Worm (Caenorhabditis elegans): ENCODE measurements around the gene meg-1.

Gene meg-1

DNA sequence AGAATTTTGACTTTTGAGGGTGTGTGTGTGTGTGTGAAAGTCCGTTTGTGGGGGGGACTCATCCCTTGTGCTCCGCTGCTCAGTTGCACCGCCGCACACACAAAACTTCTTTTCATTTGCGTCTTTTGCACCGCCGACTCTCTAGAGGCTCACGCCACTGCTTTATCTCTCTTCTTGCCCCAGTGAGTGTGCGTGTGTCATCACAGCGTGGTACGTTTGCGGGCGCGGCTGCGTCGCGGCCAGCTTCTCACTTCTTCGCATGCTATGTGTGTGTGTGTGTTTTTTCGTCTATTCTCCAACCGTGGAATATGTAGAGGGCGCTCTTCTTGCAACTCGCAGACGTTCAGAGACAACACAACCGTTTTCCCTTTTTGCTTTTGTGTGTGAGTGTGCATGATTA, 16.1 kb upstream of the meg-1 start (continued):
- 0 out of 2 replicates have a peak, but pooled peaks have one; percentile 54 for TF ChIP-seq K11D2.4 (GFP tag; IDR thresholded peaks at IDR 0.05)

DNA sequence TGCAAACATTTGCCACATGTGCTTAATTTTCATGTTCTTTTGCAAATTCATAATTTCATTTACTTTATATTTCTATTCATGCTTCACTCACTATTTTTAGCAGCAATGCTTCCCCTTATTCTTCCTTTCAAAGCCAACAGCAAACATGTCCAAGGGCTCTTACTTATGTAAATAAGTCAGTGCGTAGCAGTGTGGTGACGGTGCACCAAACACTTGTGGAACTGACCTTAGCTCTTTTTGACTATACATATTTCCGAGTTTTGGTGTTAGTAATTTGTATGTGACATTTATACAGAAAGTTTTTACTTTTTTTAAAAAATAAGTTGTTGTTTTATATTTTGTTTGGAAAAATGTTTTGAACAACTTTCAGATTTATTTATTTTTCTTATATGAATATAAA, 15.7 kb upstream of the meg-1 start:
- TF ChIP-seq hlh-12 (tag; optimal IDR thresholded peaks at IDR 0.05) (no peak), lsl-1 (GFP tag; optimal IDR thresholded peaks at IDR 0.05) (no peak), pha-4 (tag; optimal IDR thresholded peaks at IDR 0.05) (no peak), nhr-90 (tag; optimal IDR thresholded peaks at IDR 0.05) (no peak), gei-17 (GFP tag; optimal IDR thresholded peaks at IDR 0.05) (no peak)

DNA sequence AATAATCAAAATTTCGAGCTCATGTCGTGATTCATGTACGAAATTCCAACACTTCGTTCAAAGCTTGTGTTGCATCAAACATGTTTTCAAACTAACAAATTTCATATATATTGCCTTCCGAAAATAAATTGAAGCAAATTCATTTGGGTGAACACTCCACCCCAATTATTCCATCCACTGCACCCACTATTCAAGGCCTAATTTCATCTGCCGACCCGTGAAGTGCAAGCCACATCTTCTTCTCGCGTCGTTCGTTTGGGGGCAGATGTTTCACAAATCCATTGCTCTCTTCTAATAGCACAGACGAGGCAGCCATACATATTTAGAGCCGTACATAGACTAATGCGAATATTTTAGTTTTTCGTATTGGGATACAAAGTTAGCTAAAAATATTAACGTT, 14.8 kb upstream of the meg-1 start:
- TF ChIP-seq ceh-58 (GFP tag; IDR thresholded peaks at IDR 0.05) (no peak), nfyb-1 (GFP tag; IDR thresholded peaks at IDR 0.05) (no peak), chd-7 (tag; optimal IDR thresholded peaks at IDR 0.05) (no peak), B0336.3 (GFP tag; IDR thresholded peaks at IDR 0.05) (no peak), mes-4 (tag; optimal IDR thresholded peaks at IDR 0.05) (no peak), ceh-100 (GFP tag; IDR thresholded peaks at IDR 0.05) (no peak), D2030.7 (GFP tag; IDR thresholded peaks at IDR 0.05) (no peak), F37B4.10 (GFP tag; IDR thresholded peaks at IDR 0.05) (no peak), F23B12.7 (tag; optimal IDR thresholded peaks at IDR 0.05; ENCODE audit: insufficient read depth) (no peak), nfya-1 (tag; optimal IDR thresholded peaks at IDR 0.05; ENCODE audit: borderline replicate concordance, insufficient read depth) (no peak)

DNA sequence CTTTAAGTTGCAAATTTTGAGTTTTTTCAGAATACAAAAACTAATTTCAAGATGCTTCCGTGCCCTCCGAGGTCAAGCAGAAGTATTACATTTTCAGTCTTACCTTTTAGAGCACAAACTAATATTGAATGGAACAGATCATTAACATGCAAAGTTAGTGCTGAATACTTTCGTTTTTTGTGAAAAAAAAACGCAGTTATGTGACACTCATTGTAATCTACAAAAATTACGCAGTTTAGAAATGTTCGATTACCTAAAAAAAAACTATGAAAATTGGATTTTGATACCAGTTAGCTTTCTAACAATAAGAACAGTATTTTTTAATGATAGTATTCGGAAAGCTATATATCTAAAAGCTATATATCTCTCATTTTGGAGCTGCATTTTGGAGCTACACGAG, 12.4 kb upstream of the meg-1 start:
- TF ChIP-seq F33H1.4 (GFP tag; IDR thresholded peaks at IDR 0.05) (no peak), tbx-9 (tag; optimal IDR thresholded peaks at IDR 0.05; ENCODE audit: borderline replicate concordance) (no peak), pha-4 (tag; optimal IDR thresholded peaks at IDR 0.05) (no peak), nhr-179 (tag; optimal IDR thresholded peaks at IDR 0.05) (no peak), ceh-58 (GFP tag; IDR thresholded peaks at IDR 0.05) (no peak), hrde-1 (tag; optimal IDR thresholded peaks at IDR 0.05; ENCODE audit: borderline replicate concordance) (no peak), egl-18 (GFP tag; IDR thresholded peaks at IDR 0.05) (no peak)

DNA sequence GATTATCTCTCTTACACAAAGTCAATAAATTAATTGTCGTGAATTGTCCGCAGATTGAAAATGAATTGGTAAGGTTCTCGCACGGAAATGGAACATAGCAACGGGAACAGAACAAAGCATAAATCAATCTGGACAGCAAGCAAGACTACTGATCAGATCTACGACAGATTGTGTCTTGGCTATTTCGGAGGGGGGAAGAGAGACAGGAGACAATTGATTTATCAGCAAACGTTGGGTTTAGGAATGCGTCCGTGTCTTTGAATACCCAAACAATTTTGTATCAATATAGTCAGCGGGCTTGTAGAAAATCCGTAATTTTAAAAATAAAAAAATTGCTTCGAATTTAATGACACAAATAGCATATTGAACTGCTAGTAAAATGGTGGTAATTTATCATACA, 11.9 kb upstream of the meg-1 start:
- TF ChIP-seq unc-62 (GFP tag; optimal IDR thresholded peaks at IDR 0.05), result no peak
- TF ChIP-seq ama-1 (optimal IDR thresholded peaks at IDR 0.05), result peak; percentile 36
- no peak for TF ChIP-seq ama-1 (GFP tag; optimal IDR thresholded peaks at IDR 0.05)
- TF ChIP-seq atf-7 (tag; optimal IDR thresholded peaks at IDR 0.05), result no peak
- TF ChIP-seq nfya-1 (tag; optimal IDR thresholded peaks at IDR 0.05; ENCODE audit: borderline replicate concordance, insufficient read depth), result no peak

DNA sequence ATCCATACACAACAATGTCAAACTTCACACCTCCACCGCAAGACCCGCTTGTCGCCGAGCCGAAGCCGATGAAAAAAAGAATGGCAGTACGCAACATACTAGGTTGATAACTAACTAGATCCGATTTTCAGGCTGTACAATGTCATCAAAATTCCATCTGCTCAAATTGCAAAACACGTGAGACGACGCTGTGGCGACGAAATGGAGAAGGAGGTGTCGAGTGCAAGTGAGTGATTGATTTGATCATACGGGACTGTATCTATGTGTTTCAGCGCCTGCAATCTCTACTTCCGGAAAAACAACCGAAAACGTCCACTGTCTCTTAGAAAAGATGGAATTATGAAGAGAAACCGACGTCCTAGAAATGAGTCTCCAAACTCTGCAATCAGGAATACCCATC, 10.9 kb upstream of the meg-1 start:
- TF ChIP-seq ceh-58 (GFP tag; IDR thresholded peaks at IDR 0.05) (0 out of 2 replicates have a peak, but pooled peaks have one; percentile 44), ZK185.1 (tag; optimal IDR thresholded peaks at IDR 0.05; ENCODE audit: poor library complexity, severe bottlenecking) (no peak)

DNA sequence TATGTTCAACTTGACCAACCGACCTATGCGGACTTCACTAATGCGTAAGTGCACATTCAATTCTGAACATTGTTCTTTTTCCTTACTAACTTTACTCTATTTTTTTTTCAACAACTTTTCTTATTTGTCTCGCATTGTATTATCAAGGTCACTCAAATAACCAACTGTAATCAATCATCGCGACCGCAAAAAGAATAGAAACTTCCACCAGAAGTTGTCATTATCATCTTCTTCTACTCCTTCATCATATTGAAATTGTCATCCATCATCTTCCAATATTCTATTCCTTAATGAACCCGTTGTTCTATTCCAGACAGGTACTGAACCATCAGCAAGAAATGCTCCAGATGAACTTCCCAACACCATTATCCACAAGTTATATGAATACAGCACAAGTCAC, 10.0 kb upstream of the meg-1 start:
- no peak for TF ChIP-seq C06A6.2 (GFP tag; conservative IDR thresholded peaks at IDR 0.05)

DNA sequence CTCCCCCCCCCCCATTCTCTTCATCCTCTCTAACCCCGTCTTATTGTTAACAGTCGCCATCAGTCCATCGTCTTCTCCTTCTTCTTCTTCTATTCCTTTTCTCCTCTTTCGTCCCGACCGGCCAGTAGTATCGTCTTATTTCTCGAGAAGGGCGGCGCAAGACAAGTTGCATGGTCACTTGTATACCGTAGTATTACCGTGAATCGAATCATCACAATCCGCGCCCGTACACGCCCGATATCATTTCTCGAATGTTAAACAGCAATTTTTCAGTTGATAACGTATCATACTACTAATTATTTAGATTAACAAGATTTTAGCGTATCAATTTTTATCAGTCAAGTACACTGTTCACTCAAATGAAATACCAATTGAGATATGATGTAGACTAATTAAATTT, 8.5 kb upstream of the meg-1 start:
- no peak for TF ChIP-seq attf-3 (GFP tag; conservative IDR thresholded peaks at IDR 0.05)
- no peak for TF ChIP-seq snpc-1.1 (tag; optimal IDR thresholded peaks at IDR 0.05; ENCODE audit: insufficient read depth)
- no peak for TF ChIP-seq rec-8 (tag; optimal IDR thresholded peaks at IDR 0.05)
- TF ChIP-seq egrh-3 (GFP tag; IDR thresholded peaks at IDR 0.05), result no peak
- no peak for TF ChIP-seq let-607 (tag; optimal IDR thresholded peaks at IDR 0.05)
- no peak for TF ChIP-seq mel-28 (tag; optimal IDR thresholded peaks at IDR 0.05; ENCODE audit: borderline replicate concordance)
- TF ChIP-seq cebp-1 (GFP tag; IDR thresholded peaks at IDR 0.05), result no peak
- no peak for TF ChIP-seq cebp-1 (tag; optimal IDR thresholded peaks at IDR 0.05)
- TF ChIP-seq C17E4.6 (GFP tag; IDR thresholded peaks at IDR 0.05), result no peak
- TF ChIP-seq hmg-1.2 (GFP tag; IDR thresholded peaks at IDR 0.05), result no peak

Measured in whole organism, young adult.